Fruit fly (Drosophila melanogaster) whole organism, pupa: ENCODE results near the gene GV1.

Experiments used
- CG10348 ChIP-seq: fragments of 200-800 bp; sonication (Bioruptor generic); IDR thresholded peaks from 2 replicates; pipeline ENCODE4 v1.3.6; 2022; ENCODE audit warnings: missing biosample characterization, missing genetic modification characterization
- CG12605 ChIP-seq: fragments of 200-800 bp; sonication (Bioruptor generic); IDR thresholded peaks from 2 replicates; pipeline ENCODE4 v1.3.6; 2022; ENCODE audit warnings: missing biosample characterization, missing genetic modification characterization
- CG13204 ChIP-seq: fragments of 200-800 bp; sonication (Bioruptor generic); optimal IDR thresholded peaks from 2 replicates; lab custom pipeline; 2018; ENCODE audit warnings: missing biosample characterization, mild to moderate bottlenecking, missing genetic modification characterization, moderate library complexity
- CG14655 ChIP-seq: fragments of 200-800 bp; sonication (Bioruptor generic); optimal IDR thresholded peaks from 3 replicates; lab custom pipeline; 2017; ENCODE audit warnings: mild to moderate bottlenecking, missing biosample characterization, missing genetic modification reagents, missing genetic modification characterization
- CG15710 ChIP-seq: fragments of 200-800 bp; sonication (Bioruptor generic); optimal IDR thresholded peaks from 2 replicates; lab custom pipeline; 2018; ENCODE audit warnings: missing biosample characterization, mild to moderate bottlenecking, missing genetic modification characterization, moderate library complexity
- CG17806 ChIP-seq: fragments of 200-800 bp; sonication (Bioruptor generic); optimal IDR thresholded peaks from 2 replicates; lab custom pipeline; 2018; ENCODE audit warnings: missing biosample characterization, mild to moderate bottlenecking, missing genetic modification characterization, moderate library complexity
- CG32121 ChIP-seq: fragments of 200-800 bp; sonication (Bioruptor generic); IDR thresholded peaks from 2 replicates; pipeline ENCODE4 v1.3.6; 2022; ENCODE audit warnings: missing biosample characterization, missing genetic modification characterization
- CG34367 ChIP-seq: fragments of 200-800 bp; sonication (Bioruptor generic); optimal IDR thresholded peaks from 2 replicates; lab custom pipeline; 2018; ENCODE audit warnings: missing biosample characterization, mild to moderate bottlenecking, missing genetic modification characterization
- CG4496 ChIP-seq: fragments of 200-800 bp; sonication (Bioruptor generic); IDR thresholded peaks from 3 replicates; pipeline ENCODE4 v1.3.6; 2022; ENCODE audit warnings: missing biosample characterization, missing genetic modification characterization
- CG8159 ChIP-seq: fragments of 200-800 bp; sonication (Bioruptor generic); optimal IDR thresholded peaks from 3 replicates; lab custom pipeline; 2018; ENCODE audit warnings: missing biosample characterization, mild to moderate bottlenecking, missing genetic modification characterization, moderate library complexity
- CG8301 ChIP-seq: fragments of 200-800 bp; sonication (Bioruptor generic); optimal IDR thresholded peaks from 2 replicates; lab custom pipeline; 2018; ENCODE audit warnings: missing biosample characterization, mild to moderate bottlenecking, missing genetic modification characterization
- CG9948 ChIP-seq: fragments of 200-800 bp; sonication (Bioruptor generic); optimal IDR thresholded peaks from 2 replicates; lab custom pipeline; 2018; ENCODE audit warnings: missing biosample characterization, mild to moderate bottlenecking, missing genetic modification characterization, moderate library complexity
- D1 ChIP-seq: fragments of 200-800 bp; sonication (Bioruptor generic); optimal IDR thresholded peaks from 2 replicates; lab custom pipeline; 2018; ENCODE audit warnings: missing biosample characterization, mild to moderate bottlenecking, missing genetic modification characterization, moderate library complexity
- EcR ChIP-seq: fragments of 200-800 bp; sonication (Bioruptor generic); optimal IDR thresholded peaks from 3 replicates; lab custom pipeline; 2019; ENCODE audit warnings: missing biosample characterization, missing genetic modification characterization, mild to moderate bottlenecking, moderate library complexity, missing genetic modification reagents
- Ets98B ChIP-seq: fragments of 200-800 bp; sonication (Bioruptor generic); IDR thresholded peaks from 2 replicates; pipeline ENCODE4 v1.3.6; 2022; ENCODE audit warnings: missing biosample characterization, missing genetic modification characterization
- Pif1A ChIP-seq: fragments of 200-800 bp; sonication (Bioruptor generic); optimal IDR thresholded peaks from 3 replicates; lab custom pipeline; 2016; ENCODE audit warnings: missing biosample characterization, missing genetic modification characterization
- Pif1B ChIP-seq: fragments of 200-800 bp; sonication (Bioruptor generic); optimal IDR thresholded peaks from 3 replicates; lab custom pipeline; 2016; ENCODE audit warnings: missing biosample characterization, missing genetic modification characterization
- Snoo ChIP-seq: fragments of 200-800 bp; sonication (Bioruptor generic); optimal IDR thresholded peaks from 3 replicates; lab custom pipeline; 2017; ENCODE audit warnings: missing biosample characterization, mild to moderate bottlenecking, missing genetic modification characterization, inconsistent platforms
- fd96Ca ChIP-seq: fragments of 200-800 bp; sonication (Bioruptor generic); IDR thresholded peaks from 3 replicates; pipeline ENCODE4 v1.3.6; 2022; ENCODE audit warnings: missing biosample characterization, missing genetic modification characterization
- gl ChIP-seq: fragments of 200-800 bp; sonication (Bioruptor generic); optimal IDR thresholded peaks from 2 replicates; lab custom pipeline; 2018; ENCODE audit warnings: missing biosample characterization, mild to moderate bottlenecking, missing genetic modification characterization
- rn ChIP-seq: fragments of 200-800 bp; sonication (Bioruptor generic); IDR thresholded peaks from 2 replicates; pipeline ENCODE4 v1.3.6; 2022; ENCODE audit warnings: missing biosample characterization, missing genetic modification characterization

The GV1 gene

dm6 chr3L:1866021-1866811 is 55.8 kb downstream of the GV1 start:
- TF ChIP-seq CG8301 (tag; lab: Kevin White, UChicago) (peak; percentile 2), gl (peak; percentile 55), Snoo (tag; lab: Kevin White, UChicago) (no peak), CG12605 (GFP tag; lab: Robert Waterston, UW) (0 out of 2 replicates have a peak, but pooled peaks have one; percentile 7), CG34367 (tag; lab: Kevin White, UChicago) (no peak), CG17806 (tag; lab: Kevin White, UChicago) (no peak), CG32121 (GFP tag; lab: Robert Waterston, UW) (0 out of 2 replicates have a peak, but pooled peaks have one; percentile 9), CG4496 (GFP tag; lab: Robert Waterston, UW) (peak; percentile 37; the same call in 1 of the 3 replicates)
- TF ChIP-seq, all 21 proteins: peak for 5

- no peak for TF ChIP-seq EcR (GFP tag; lab: Kevin White, UChicago)
- TF ChIP-seq D1 (tag; lab: Kevin White, UChicago): no peak
- TF ChIP-seq CG8301 (tag; lab: Kevin White, UChicago): peak; percentile 39
- no peak for TF ChIP-seq Pif1A (GFP tag; lab: Kevin White, UChicago)
- TF ChIP-seq CG9948 (tag; lab: Kevin White, UChicago): peak; percentile 30
- peak; percentile 26 for TF ChIP-seq CG17806 (tag; lab: Kevin White, UChicago)
- no peak for TF ChIP-seq CG14655 (GFP tag; lab: Kevin White, UChicago)
- no peak for TF ChIP-seq CG10348 (GFP tag; lab: Robert Waterston, UW)
- TF ChIP-seq gl: no peak
- no peak for TF ChIP-seq CG8159 (tag; lab: Kevin White, UChicago)
- TF ChIP-seq CG34367 (tag; lab: Kevin White, UChicago): no peak
- TF ChIP-seq Snoo (tag; lab: Kevin White, UChicago): no peak
- no peak for TF ChIP-seq rn (GFP tag; lab: Robert Waterston, UW)
- TF ChIP-seq CG32121 (GFP tag; lab: Robert Waterston, UW): peak; percentile 29; the same call in 1 of the 2 replicates
- no peak for TF ChIP-seq CG13204
- TF ChIP-seq CG12605 (GFP tag; lab: Robert Waterston, UW): no peak; the same call in 1 of the 2 replicates
- no peak for TF ChIP-seq Pif1B (GFP tag; lab: Kevin White, UChicago)
- TF ChIP-seq CG4496 (GFP tag; lab: Robert Waterston, UW): peak; percentile 67; the same call in 2 of the 3 replicates
- TF ChIP-seq Ets98B (GFP tag; lab: Robert Waterston, UW): peak; percentile 66
- peak; percentile 25 for TF ChIP-seq CG15710 (tag; lab: Kevin White, UChicago)
- peak; percentile 33; the same call in 1 of the 3 replicates for TF ChIP-seq fd96Ca (GFP tag; lab: Robert Waterston, UW)
These were observed 58.5 kb downstream of the GV1 start for dm6 chr3L:1868841-1869240.

dm6 chr3L:1869719-1870118 is 59.3 kb downstream of the GV1 start, which contains the start of gene CG13924:
Gene CG13924 (plus strand): TSS chr3L:1870019.
- TF ChIP-seq CG12605 (GFP tag; lab: Robert Waterston, UW): no peak
- no peak for TF ChIP-seq CG10348 (GFP tag; lab: Robert Waterston, UW)
- TF ChIP-seq CG9948 (tag; lab: Kevin White, UChicago): no peak
- no peak for TF ChIP-seq Pif1A (GFP tag; lab: Kevin White, UChicago)
- no peak for TF ChIP-seq CG34367 (tag; lab: Kevin White, UChicago)
- no peak for TF ChIP-seq CG4496 (GFP tag; lab: Robert Waterston, UW)
- no peak for TF ChIP-seq D1 (tag; lab: Kevin White, UChicago)
- TF ChIP-seq CG32121 (GFP tag; lab: Robert Waterston, UW): no peak
- TF ChIP-seq gl: no peak
- TF ChIP-seq EcR (GFP tag; lab: Kevin White, UChicago): no peak
- TF ChIP-seq Snoo (tag; lab: Kevin White, UChicago): no peak
- no peak for TF ChIP-seq CG8159 (tag; lab: Kevin White, UChicago)
- no peak for TF ChIP-seq CG8301 (tag; lab: Kevin White, UChicago)
- no peak for TF ChIP-seq fd96Ca (GFP tag; lab: Robert Waterston, UW)
- no peak for TF ChIP-seq Pif1B (GFP tag; lab: Kevin White, UChicago)
- no peak for TF ChIP-seq Ets98B (GFP tag; lab: Robert Waterston, UW)
- TF ChIP-seq, all 21 proteins: peak for 0
